Worm (Caenorhabditis elegans): ENCODE results near the gene memb-2.

- TF ChIP-seq hmg-4 (GFP tag; optimal IDR thresholded peaks at IDR 0.05) (no peak), tbx-11 (GFP tag; IDR thresholded peaks at IDR 0.05) (no peak), ama-1 (optimal IDR thresholded peaks at IDR 0.05) (no peak), tbx-37 (GFP tag; conservative IDR thresholded peaks at IDR 0.05) (no peak), hnd-1 (tag; optimal IDR thresholded peaks at IDR 0.05) (no peak), scrt-1 (GFP tag; IDR thresholded peaks at IDR 0.05) (no peak), aly-1 (tag; optimal IDR thresholded peaks at IDR 0.05) (no peak), sea-1 (GFP tag; conservative IDR thresholded peaks at IDR 0.05) (no peak), pes-1 (GFP tag; IDR thresholded peaks at IDR 0.05) (no peak), ceh-13 (GFP tag; optimal IDR thresholded peaks at IDR 0.05) (no peak)
Measured at ce11 chrV:5594315-5594714, 25.6 kb downstream of the memb-2 start, which contains the start of gene crn-2.
